Fruit fly (Drosophila melanogaster): Measurements from ENCODE around the gene spict.

The spict gene

DNA sequence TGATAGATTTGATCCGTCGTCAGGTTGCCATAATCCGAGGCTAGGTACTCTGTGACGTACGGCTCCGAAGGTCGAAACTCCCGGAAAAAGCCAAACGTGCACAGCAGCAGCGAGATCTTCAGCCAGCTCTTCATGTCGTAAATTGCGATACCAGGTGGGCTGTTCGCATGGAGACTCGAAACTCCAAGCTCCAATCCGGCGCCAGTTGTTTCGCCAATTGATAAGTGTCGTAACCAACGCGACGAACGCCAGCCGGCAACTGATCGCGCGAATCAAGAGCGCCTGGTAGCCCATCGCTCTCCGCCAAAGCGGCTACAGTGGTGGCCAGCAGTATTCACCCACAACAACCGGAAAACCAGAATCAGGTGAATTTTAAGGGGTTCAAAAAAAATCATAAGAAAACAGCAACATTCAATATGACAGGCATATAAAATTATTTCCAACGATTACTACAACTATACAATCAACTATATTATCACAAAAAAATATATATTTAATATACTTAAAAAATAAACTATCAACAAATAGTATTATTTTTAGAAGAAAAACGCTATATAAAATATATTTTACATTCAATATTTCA lies 4.1 kb upstream of the spict start, which contains the start of gene CG17036 (continued):
- no peak for TF ChIP-seq sc (optimal IDR thresholded peaks at IDR 0.05)
- no peak for TF ChIP-seq sc (GFP tag; optimal IDR thresholded peaks at IDR 0.05)
- 0 out of 2 replicates have a peak, but pooled peaks have one; percentile 19 for TF ChIP-seq CG13287 (GFP tag; IDR thresholded peaks at IDR 0.05; ENCODE audit: partially characterized antibody)
- TF ChIP-seq chn (GFP tag; optimal IDR thresholded peaks at IDR 0.05): no peak
- TF ChIP-seq kah (GFP tag; optimal IDR thresholded peaks at IDR 0.05): no peak
- peak; percentile 10 for TF ChIP-seq Usf (GFP tag; optimal IDR thresholded peaks at IDR 0.05)
- no peak for TF ChIP-seq tgo (GFP tag; IDR thresholded peaks at IDR 0.05)
- TF ChIP-seq CG13424 (tag; optimal IDR thresholded peaks at IDR 0.05): peak; percentile 12
- TF ChIP-seq CG14860 (GFP tag; IDR thresholded peaks at IDR 0.05; ENCODE audit: partially characterized antibody): no peak
- peak; percentile 47; the same call in 1 of the 4 replicates for TF ChIP-seq Gug (GFP tag; IDR thresholded peaks at IDR 0.05)
- peak; percentile 26; the same call in 1 of the 2 replicates for TF ChIP-seq rib (GFP tag; IDR thresholded peaks at IDR 0.05)
- TF ChIP-seq CG30403 (GFP tag; optimal IDR thresholded peaks at IDR 0.05): peak; percentile 16
- TF ChIP-seq D19A (tag; optimal IDR thresholded peaks at IDR 0.05): peak; percentile 1
- peak; percentile 18 for TF ChIP-seq nmo (GFP tag; optimal IDR thresholded peaks at IDR 0.05)
- no peak for TF ChIP-seq CG9215 (GFP tag; IDR thresholded peaks at IDR 0.05)
- peak; percentile 33 for TF ChIP-seq caup (GFP tag; optimal IDR thresholded peaks at IDR 0.05; ENCODE audit: severe bottlenecking)
- TF ChIP-seq gcm (GFP tag; optimal IDR thresholded peaks at IDR 0.05): no peak
- no peak for TF ChIP-seq amos (GFP tag; IDR thresholded peaks at IDR 0.05; ENCODE audit: partially characterized antibody)
- TF ChIP-seq Fer3 (tag; optimal IDR thresholded peaks at IDR 0.05): peak; percentile 4
- TF ChIP-seq HHEX (GFP tag; optimal IDR thresholded peaks at IDR 0.05): peak; percentile 48
- no peak for TF ChIP-seq lilli (GFP tag; optimal IDR thresholded peaks at IDR 0.05)
- TF ChIP-seq Doc2 (GFP tag; IDR thresholded peaks at IDR 0.05): no peak
- TF ChIP-seq CG4282 (GFP tag; optimal IDR thresholded peaks at IDR 0.05): no peak
- no peak for TF ChIP-seq CG12104 (GFP tag; optimal IDR thresholded peaks at IDR 0.05)
- TF ChIP-seq trh (GFP tag; optimal IDR thresholded peaks at IDR 0.05): no peak
- no peak for TF ChIP-seq Hand (GFP tag; optimal IDR thresholded peaks at IDR 0.05)
- TF ChIP-seq grn (GFP tag; optimal IDR thresholded peaks at IDR 0.05): no peak
- TF ChIP-seq CG31441 (GFP tag; IDR thresholded peaks at IDR 0.05): peak; percentile 43
- no peak for TF ChIP-seq pho (GFP tag; optimal IDR thresholded peaks at IDR 0.05)
- TF ChIP-seq jigr1 (GFP tag; IDR thresholded peaks at IDR 0.05): no peak
- TF ChIP-seq Sox100B (GFP tag; optimal IDR thresholded peaks at IDR 0.05): no peak
- no peak for TF ChIP-seq crp (GFP tag; optimal IDR thresholded peaks at IDR 0.05)
- peak; percentile 31 for TF ChIP-seq Fer1 (GFP tag; optimal IDR thresholded peaks at IDR 0.05)
- TF ChIP-seq Mad (GFP tag; optimal IDR thresholded peaks at IDR 0.05): no peak
- TF ChIP-seq kay (GFP tag; optimal IDR thresholded peaks at IDR 0.05): no peak
- TF ChIP-seq tio (GFP tag; optimal IDR thresholded peaks at IDR 0.05): no peak
- TF ChIP-seq CG10979 (tag; optimal IDR thresholded peaks at IDR 0.05): no peak
- TF ChIP-seq MBD-R2 (GFP tag; IDR thresholded peaks at IDR 0.05): no peak; the same call in 1 of the 2 replicates
- no peak for TF ChIP-seq Max (GFP tag; optimal IDR thresholded peaks at IDR 0.05)
- TF ChIP-seq CG11560 (tag; IDR thresholded peaks at IDR 0.05): no peak
- no peak for TF ChIP-seq CG16815 (GFP tag; optimal IDR thresholded peaks at IDR 0.05)
- no peak for TF ChIP-seq ssp (GFP tag; IDR thresholded peaks at IDR 0.05)
- peak; percentile 52 for TF ChIP-seq Meics (GFP tag; optimal IDR thresholded peaks at IDR 0.05)
- no peak for TF ChIP-seq Gsc (GFP tag; IDR thresholded peaks at IDR 0.05)
- TF ChIP-seq HmgD (GFP tag; optimal IDR thresholded peaks at IDR 0.05): no peak
- TF ChIP-seq Dip3 (GFP tag; optimal IDR thresholded peaks at IDR 0.05): no peak
- no peak for TF ChIP-seq ash1 (GFP tag; optimal IDR thresholded peaks at IDR 0.05)
- TF ChIP-seq cato (GFP tag; optimal IDR thresholded peaks at IDR 0.05; ENCODE audit: borderline replicate concordance): no peak
- no peak for TF ChIP-seq CG8359 (GFP tag; optimal IDR thresholded peaks at IDR 0.05; ENCODE audit: borderline replicate concordance)
- no peak for TF ChIP-seq CG1024 (GFP tag; IDR thresholded peaks at IDR 0.05)
- no peak for TF ChIP-seq CG10959 (GFP tag; IDR thresholded peaks at IDR 0.05)
